Fruit fly (Drosophila melanogaster) S2 (cell line): ENCODE measurements around the gene CG32548.

Experiments used
- CG8478 ChIP-seq: fragments of >200 bp; optimal IDR thresholded peaks from 2 replicates; lab custom pipeline; 2018
- CTCF ChIP-seq, 2 experiments: fragments of >200 bp; optimal IDR thresholded peaks; 2 replicates each; lab custom pipeline; 2018

DNA sequence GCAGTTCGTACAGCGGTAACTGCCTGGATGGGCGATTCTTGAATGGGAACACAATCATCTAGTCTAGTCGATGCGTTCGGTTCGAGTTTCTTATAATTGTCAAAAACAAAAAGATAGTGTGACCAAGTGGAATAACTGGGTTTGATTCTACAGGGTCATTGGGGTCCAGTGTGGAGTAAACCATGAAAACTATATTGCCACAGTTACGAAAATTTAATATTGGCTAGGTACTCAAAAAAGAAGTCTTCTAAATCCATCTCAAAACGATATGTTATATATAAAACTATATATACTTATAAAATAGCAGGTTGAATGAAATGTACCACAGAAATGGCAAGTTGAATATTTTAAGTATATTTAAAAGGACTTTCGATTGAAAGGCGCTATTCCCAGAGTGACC, 40.4 kb downstream of the CG32548 start, which contains the start of gene CG34328:
- no peak for TF ChIP-seq CG8478 (lab: Kevin White, UChicago)
- no peak for TF ChIP-seq CTCF (optimal IDR thresholded peaks at IDR 0.05; lab: Kevin White, UChicago)
